Worm (Caenorhabditis elegans) whole organism, L4 larva: ENCODE data around the gene cdl-1.
A peak's percentile ranks its signal among the peaks of the same experiment; 100 is the strongest.

ENCODE experiments used
- D1046.2 ChIP-seq: fragments of 200-800 bp; sonication (Bioruptor generic); IDR thresholded peaks from 2 replicates; pipeline ENCODE4 v1.3.6; 2022; ENCODE audit warnings: missing genetic modification characterization, missing compliant biosample characterization
- F26F4.8 ChIP-seq: fragments of 200-800 bp; sonication (Bioruptor generic); conservative IDR thresholded peaks from 2 replicates; pipeline ENCODE4 v1.3.6; 2022; ENCODE audit warnings: missing genetic modification characterization, missing compliant biosample characterization
- F49E8.2 ChIP-seq: sonication (generic microtip); optimal IDR thresholded peaks from 2 replicates; lab custom pipeline; 2016; ENCODE audit warnings: missing compliant biosample characterization, mild to moderate bottlenecking, missing genetic modification characterization, borderline replicate concordance
- R02D3.7 ChIP-seq: fragments of 150-350 bp; sonication (generic microtip); optimal IDR thresholded peaks from 3 replicates; lab custom pipeline; 2014; ENCODE audit warnings: missing biosample characterization, missing genetic modification characterization
- T26A8.4 ChIP-seq: fragments of 200-800 bp; sonication (Bioruptor generic); IDR thresholded peaks from 2 replicates; pipeline ENCODE4 v1.3.6; 2022; ENCODE audit warnings: missing genetic modification characterization, missing compliant biosample characterization
- Y75B8A.6 ChIP-seq: fragments of 200-800 bp; sonication (Bioruptor generic); IDR thresholded peaks from 2 replicates; pipeline ENCODE4 v1.3.6; 2022; ENCODE audit warnings: missing genetic modification reagents, missing genetic modification characterization, missing compliant biosample characterization
- ZK337.2 ChIP-seq: fragments of 200-800 bp; sonication (Bioruptor generic); IDR thresholded peaks from 2 replicates; pipeline ENCODE4 v1.3.6; 2022; ENCODE audit warnings: missing genetic modification reagents, missing genetic modification characterization, missing compliant biosample characterization
- aly-2 ChIP-seq: sonication (generic microtip); optimal IDR thresholded peaks from 2 replicates; lab custom pipeline; 2018; ENCODE audit warnings: missing biosample characterization, missing genetic modification characterization
- ama-1 ChIP-seq: fragments of 150-350 bp; optimal IDR thresholded peaks from 2 replicates; lab custom pipeline; 2014; ENCODE audit warnings: inconsistent platforms, mixed read lengths
- attf-4 ChIP-seq: sonication (generic microtip); optimal IDR thresholded peaks from 3 replicates; lab custom pipeline; 2017; ENCODE audit warnings: missing biosample characterization, missing genetic modification characterization
- ceh-28 ChIP-seq: fragments of 150-350 bp; optimal IDR thresholded peaks from 2 replicates; lab custom pipeline; 2014; ENCODE audit warnings: missing biosample characterization, missing genetic modification reagents, missing genetic modification characterization
- ceh-44 ChIP-seq: fragments of 200-800 bp; sonication (Bioruptor generic); IDR thresholded peaks from 2 replicates; pipeline ENCODE4 v1.3.6; 2022; ENCODE audit warnings: missing genetic modification reagents, missing genetic modification characterization, missing compliant biosample characterization
- cey-2 ChIP-seq: sonication (generic microtip); optimal IDR thresholded peaks from 3 replicates; lab custom pipeline; 2017; ENCODE audit warnings: missing genetic modification characterization, mild to moderate bottlenecking, missing compliant biosample characterization, antibody characterized with exemption, borderline replicate concordance; ENCODE audit not compliant: insufficient read depth
- ctbp-1 ChIP-seq: fragments of 200-800 bp; sonication (Bioruptor generic); IDR thresholded peaks from 2 replicates; pipeline ENCODE4 v1.3.6; 2022; ENCODE audit warnings: missing genetic modification reagents, missing genetic modification characterization, missing compliant biosample characterization
- daf-12 ChIP-seq: fragments of 150-350 bp; optimal IDR thresholded peaks from 2 replicates; lab custom pipeline; 2014; ENCODE audit warnings: missing biosample characterization, missing genetic modification reagents, missing genetic modification characterization
- daf-19 ChIP-seq: fragments of 200-800 bp; sonication (Bioruptor generic); conservative IDR thresholded peaks from 2 replicates; pipeline ENCODE4 v1.3.6; 2022; ENCODE audit warnings: missing genetic modification characterization, missing compliant biosample characterization
- dmd-6 ChIP-seq: fragments of 200-800 bp; sonication (Bioruptor generic); IDR thresholded peaks from 2 replicates; pipeline ENCODE4 v1.3.6; 2022; ENCODE audit warnings: missing genetic modification reagents, missing genetic modification characterization, missing compliant biosample characterization
- dve-1 ChIP-seq: sonication (generic microtip); optimal IDR thresholded peaks from 2 replicates; lab custom pipeline; 2017; ENCODE audit warnings: antibody characterized with exemption, mild to moderate bottlenecking, missing genetic modification characterization, missing compliant biosample characterization; ENCODE audit not compliant: insufficient read depth
- fkh-10 ChIP-seq: fragments of 150-350 bp; optimal IDR thresholded peaks from 2 replicates; lab custom pipeline; 2014; ENCODE audit warnings: missing biosample characterization, missing genetic modification reagents, missing genetic modification characterization
- gei-8 ChIP-seq: fragments of 200-800 bp; sonication (Bioruptor generic); optimal IDR thresholded peaks from 2 replicates; lab custom pipeline; 2018; ENCODE audit warnings: mild to moderate bottlenecking, missing genetic modification characterization, missing compliant biosample characterization
- hif-1 ChIP-seq, 2 experiments: sonication (generic microtip); optimal IDR thresholded peaks; 2 replicates each; lab custom pipeline; 2016 to 2017; ENCODE audit warnings: missing compliant biosample characterization in 2 of 2, missing genetic modification characterization in 2 of 2, missing genetic modification reagents in 2 of 2, missing genotype in 2 of 2, mild to moderate bottlenecking in 1 of 2
- hlh-11 ChIP-seq: fragments of 200-800 bp; sonication (Bioruptor generic); optimal IDR thresholded peaks from 2 replicates; lab custom pipeline; 2018; ENCODE audit warnings: mild to moderate bottlenecking, missing genetic modification characterization, missing compliant biosample characterization
- hlh-30 ChIP-seq: sonication (generic microtip); optimal IDR thresholded peaks from 2 replicates; lab custom pipeline; 2017; ENCODE audit warnings: antibody characterized with exemption, mild to moderate bottlenecking, missing genetic modification characterization, missing compliant biosample characterization; ENCODE audit not compliant: insufficient read depth
- jun-1 ChIP-seq: fragments of 150-350 bp; optimal IDR thresholded peaks from 2 replicates; lab custom pipeline; 2014; ENCODE audit warnings: missing biosample characterization, missing genetic modification reagents, missing genetic modification characterization
- lin-13 ChIP-seq: fragments of 150-350 bp; optimal IDR thresholded peaks from 2 replicates; lab custom pipeline; 2014; ENCODE audit warnings: missing biosample characterization, missing genetic modification reagents, missing genetic modification characterization
- lin-29 ChIP-seq: fragments of 200-800 bp; sonication (Bioruptor generic); IDR thresholded peaks from 2 replicates; pipeline ENCODE4 v1.3.6; 2022; ENCODE audit warnings: missing genetic modification reagents, missing genetic modification characterization, missing compliant biosample characterization
- lsy-2 ChIP-seq, 2 experiments: fragments of 150-350 bp in 1 of 2; sonication (generic microtip) in 1 of 2; optimal IDR thresholded peaks; 2 replicates each; lab custom pipeline; 2014 to 2017; ENCODE audit warnings: missing biosample characterization in 2 of 2, missing genetic modification characterization in 2 of 2
- madf-9 ChIP-seq: fragments of 200-800 bp; sonication (Bioruptor generic); conservative IDR thresholded peaks from 2 replicates; pipeline ENCODE4 v1.3.6; 2022; ENCODE audit warnings: missing genetic modification reagents, missing genetic modification characterization, missing compliant biosample characterization
- mdl-1 ChIP-seq, 2 experiments: fragments of 150-350 bp in 1 of 2; sonication (generic microtip) in 1 of 2; optimal IDR thresholded peaks; 2 replicates each; lab custom pipeline; 2014 to 2017; ENCODE audit warnings: missing biosample characterization in 2 of 2, missing genetic modification characterization in 2 of 2
- mdt-29 ChIP-seq: fragments of 200-800 bp; sonication (Bioruptor generic); IDR thresholded peaks from 2 replicates; pipeline ENCODE4 v1.3.6; 2022; ENCODE audit warnings: missing genetic modification reagents, missing genetic modification characterization, missing compliant biosample characterization
- mep-1 ChIP-seq: fragments of 150-350 bp; sonication (generic microtip); optimal IDR thresholded peaks from 3 replicates; lab custom pipeline; 2014; ENCODE audit warnings: missing biosample characterization, missing genetic modification characterization
- mes-2 ChIP-seq: sonication (generic microtip); optimal IDR thresholded peaks from 2 replicates; lab custom pipeline; 2016; ENCODE audit warnings: missing genotype, mild to moderate bottlenecking, missing genetic modification characterization, missing compliant biosample characterization; ENCODE audit not compliant: poor library complexity, severe bottlenecking
- nhr-11 ChIP-seq: fragments of 150-350 bp; optimal IDR thresholded peaks from 2 replicates; lab custom pipeline; 2014; ENCODE audit warnings: missing biosample characterization, missing genetic modification characterization
- nhr-111 ChIP-seq: fragments of 200-800 bp; sonication (Bioruptor generic); optimal IDR thresholded peaks from 2 replicates; lab custom pipeline; 2018; ENCODE audit warnings: mild to moderate bottlenecking, missing genetic modification characterization, missing compliant biosample characterization
- nhr-237 ChIP-seq: sonication (generic microtip); optimal IDR thresholded peaks from 2 replicates; lab custom pipeline; 2017; ENCODE audit warnings: missing biosample characterization, missing genetic modification characterization
- nhr-41 ChIP-seq: fragments of 200-800 bp; sonication (Bioruptor generic); IDR thresholded peaks from 2 replicates; pipeline ENCODE4 v1.3.6; 2022; ENCODE audit warnings: missing genetic modification reagents, missing genetic modification characterization, missing compliant biosample characterization
- nhr-76 ChIP-seq: fragments of 150-350 bp; optimal IDR thresholded peaks from 2 replicates; lab custom pipeline; 2014; ENCODE audit warnings: missing biosample characterization, missing genetic modification characterization
- nhr-77 ChIP-seq: fragments of 150-350 bp; optimal IDR thresholded peaks from 2 replicates; lab custom pipeline; 2014; ENCODE audit warnings: missing biosample characterization, missing genetic modification characterization
- pha-4 ChIP-seq, 2 experiments: fragments of 150-350 bp in 1 of 2; fragments of 200-800 bp in 1 of 2; sonication (Bioruptor generic) in 1 of 2; IDR thresholded peaks in 1 of 2; optimal IDR thresholded peaks in 1 of 2; 2 replicates each; pipeline versions ENCODE4 v1.3.6 to Lab custom; 2014 to 2022; ENCODE audit warnings: missing genetic modification characterization in 2 of 2, missing genetic modification reagents in 2 of 2, missing biosample characterization in 1 of 2, missing compliant biosample characterization in 1 of 2
- php-3 ChIP-seq: fragments of 200-800 bp; sonication (Bioruptor generic); IDR thresholded peaks from 2 replicates; pipeline ENCODE4 v1.3.6; 2022; ENCODE audit warnings: missing genetic modification reagents, missing genetic modification characterization, missing compliant biosample characterization
- saeg-2 ChIP-seq: fragments of 200-800 bp; sonication (Bioruptor generic); IDR thresholded peaks from 2 replicates; pipeline ENCODE4 v1.3.6; 2022; ENCODE audit warnings: missing genetic modification reagents, missing genetic modification characterization, missing compliant biosample characterization
- set-16 ChIP-seq: fragments of 200-800 bp; sonication (Bioruptor generic); IDR thresholded peaks from 2 replicates; pipeline ENCODE4 v1.3.6; 2022; ENCODE audit warnings: missing genetic modification reagents, missing genetic modification characterization, missing compliant biosample characterization
- skn-1 ChIP-seq: fragments of 150-350 bp; optimal IDR thresholded peaks from 2 replicates; lab custom pipeline; 2014; ENCODE audit warnings: missing biosample characterization, missing genetic modification characterization
- snpc-1.2 ChIP-seq: fragments of 200-800 bp; sonication (Bioruptor generic); IDR thresholded peaks from 2 replicates; pipeline ENCODE4 v1.3.6; 2022; ENCODE audit warnings: missing genetic modification reagents, missing genetic modification characterization, missing compliant biosample characterization
- snpc-4 ChIP-seq: fragments of 150-350 bp; optimal IDR thresholded peaks from 2 replicates; lab custom pipeline; 2014; ENCODE audit warnings: missing biosample characterization, missing genetic modification characterization
- spr-3 ChIP-seq: fragments of 200-800 bp; sonication (Bioruptor generic); optimal IDR thresholded peaks from 2 replicates; lab custom pipeline; 2018; ENCODE audit warnings: mild to moderate bottlenecking, missing genetic modification characterization, missing compliant biosample characterization
- tra-1 ChIP-seq: fragments of 200-800 bp; sonication (Bioruptor generic); IDR thresholded peaks from 2 replicates; pipeline ENCODE4 v1.3.6; 2022; ENCODE audit warnings: missing genetic modification reagents, missing genetic modification characterization, missing compliant biosample characterization
- vab-7 ChIP-seq: fragments of 200-800 bp; sonication (Bioruptor generic); IDR thresholded peaks from 2 replicates; pipeline ENCODE4 v1.3.6; 2022; ENCODE audit warnings: missing genetic modification reagents, missing genetic modification characterization, missing compliant biosample characterization
- zfp-2 ChIP-seq: sonication (generic microtip); optimal IDR thresholded peaks from 2 replicates; lab custom pipeline; 2016; ENCODE audit warnings: mild to moderate bottlenecking, missing genetic modification characterization, missing compliant biosample characterization
- zip-11 ChIP-seq: fragments of 200-800 bp; sonication (Bioruptor generic); IDR thresholded peaks from 2 replicates; pipeline ENCODE4 v1.3.6; 2022; ENCODE audit warnings: missing genetic modification characterization, missing compliant biosample characterization
- zip-2 ChIP-seq: fragments of 150-350 bp; optimal IDR thresholded peaks from 2 replicates; lab custom pipeline; 2014; ENCODE audit warnings: missing biosample characterization, missing genetic modification characterization

Gene cdl-1

ce11 chrII:10798429-10798893, 13.2 kb downstream of the cdl-1 start, which contains the start of gene npp-19 (continued):
- TF ChIP-seq hlh-30 (tag; lab: Kevin White, UChicago) (peak; percentile 27), ceh-44 (GFP tag; lab: Robert Waterston, UW) (no peak), hlh-11 (tag; lab: Kevin White, UChicago) (peak; percentile 30), ceh-28 (no peak), zfp-2 (no peak), hif-1 (tag; optimal IDR thresholded peaks at IDR 0.05; lab: Kevin White, UChicago) (no peak), lin-29 (GFP tag; lab: Robert Waterston, UW) (no peak), daf-12 (no peak), skn-1 (tag; lab: Kevin White, UChicago) (no peak), zip-2 (tag; lab: Kevin White, UChicago) (no peak), nhr-111 (GFP tag; lab: Kevin White, UChicago) (no peak), mes-2 (peak; percentile 83), F49E8.2 (tag; lab: Kevin White, UChicago) (no peak), snpc-1.2 (no peak), mep-1 (peak; percentile 57), snpc-4 (tag; lab: Kevin White, UChicago) (no peak), set-16 (GFP tag; lab: Robert Waterston, UW) (no peak), nhr-237 (tag; lab: Kevin White, UChicago) (no peak), dmd-6 (GFP tag; lab: Robert Waterston, UW) (peak; percentile 35; the same call in 1 of the 2 replicates), ctbp-1 (GFP tag; lab: Robert Waterston, UW) (no peak), dve-1 (tag; lab: Kevin White, UChicago) (peak; percentile 68), lin-13 (GFP tag; lab: Kevin White, UChicago) (no peak), ama-1 (lab: Kevin White, UChicago) (no peak), F26F4.8 (no peak), Y75B8A.6 (GFP tag; lab: Robert Waterston, UW) (no peak), php-3 (no peak), aly-2 (tag; lab: Kevin White, UChicago) (no peak), pha-4 (GFP tag; IDR thresholded peaks at IDR 0.05; lab: Robert Waterston, UW) (0 out of 2 replicates have a peak, but pooled peaks have one; percentile 51), pha-4 (tag; optimal IDR thresholded peaks at IDR 0.05; lab: Kevin White, UChicago) (peak; percentile 59), lsy-2 (tag; optimal IDR thresholded peaks at IDR 0.05; lab: Kevin White, UChicago) (peak in 1 of 2 experiments; percentile 86), D1046.2 (GFP tag; lab: Robert Waterston, UW) (no peak), tra-1 (no peak), mdl-1 (tag; optimal IDR thresholded peaks at IDR 0.05; lab: Kevin White, UChicago) (no peak), nhr-11 (tag; lab: Kevin White, UChicago) (peak; percentile 14), T26A8.4 (no peak), mdt-29 (no peak), nhr-41 (no peak), saeg-2 (no peak), R02D3.7 (tag; lab: Kevin White, UChicago) (no peak), spr-3 (GFP tag; lab: Kevin White, UChicago) (no peak), madf-9 (GFP tag; lab: Robert Waterston, UW) (no peak), gei-8 (GFP tag; lab: Kevin White, UChicago) (no peak), attf-4 (tag; lab: Kevin White, UChicago) (no peak), zip-11 (GFP tag; lab: Robert Waterston, UW) (no peak), vab-7 (GFP tag; lab: Robert Waterston, UW) (no peak), daf-19 (GFP tag; lab: Robert Waterston, UW) (no peak), nhr-77 (tag; lab: Kevin White, UChicago) (peak; percentile 35), jun-1 (tag; lab: Kevin White, UChicago) (no peak), cey-2 (tag; lab: Kevin White, UChicago) (no peak), nhr-76 (tag; lab: Kevin White, UChicago) (no peak), fkh-10 (GFP tag; lab: Kevin White, UChicago) (no peak), ZK337.2 (GFP tag; lab: Robert Waterston, UW) (no peak)
